Worm (Caenorhabditis elegans) whole organism, midembryonic: ENCODE results near the gene wee-1.1.

Source experiments
- T22C8.4 ChIP-seq: fragments of 200-800 bp; sonication (Bioruptor generic); IDR thresholded peaks from 2 replicates; pipeline ENCODE4 v1.3.6; 2022; ENCODE audit warnings: missing genetic modification characterization, missing compliant biosample characterization
- cog-1 ChIP-seq: sonication (generic microtip); optimal IDR thresholded peaks from 2 replicates; lab custom pipeline; 2016; ENCODE audit warnings: missing genetic modification characterization, missing compliant biosample characterization
- klf-2 ChIP-seq: fragments of 200-800 bp; sonication (Bioruptor generic); conservative IDR thresholded peaks from 2 replicates; pipeline ENCODE4 v1.3.6; 2022; ENCODE audit warnings: missing genetic modification reagents, missing genetic modification characterization, missing compliant biosample characterization
- med-1 ChIP-seq: sonication (generic microtip); optimal IDR thresholded peaks from 2 replicates; lab custom pipeline; 2017; ENCODE audit warnings: missing genetic modification characterization, mild to moderate bottlenecking, missing compliant biosample characterization, antibody characterized with exemption, missing genetic modification reagents; ENCODE audit not compliant: insufficient read depth

ce11 chrII:9607137-9607536, 23.8 kb upstream of the wee-1.1 start:
- TF ChIP-seq cog-1 (tag; lab: Kevin White, UChicago) (no peak), med-1 (no peak), klf-2 (no peak), T22C8.4 (GFP tag; lab: Robert Waterston, UW) (no peak)
